Fruit fly (Drosophila melanogaster) whole organism, embryonic: ENCODE data around the gene Fbw5.
A peak's percentile ranks its signal among the peaks of the same experiment; 100 is the strongest.

Experiments used
- Asciz ChIP-seq: fragments of 200-800 bp; sonication (Bioruptor generic); optimal IDR thresholded peaks from 2 replicates; lab custom pipeline; 2017; ENCODE audit warnings: missing biosample characterization, mild to moderate bottlenecking, missing genetic modification characterization, missing genetic modification reagents
- Atf3 ChIP-seq: fragments of 200-800 bp; sonication (Bioruptor generic); optimal IDR thresholded peaks from 3 replicates; lab custom pipeline; 2016; ENCODE audit warnings: missing biosample characterization, missing genetic modification characterization
- Awh ChIP-seq: fragments of 200-800 bp; sonication (Bioruptor generic); IDR thresholded peaks from 2 replicates; pipeline ENCODE4, ENCODE4 v1.3.6; 2022; ENCODE audit warnings: missing biosample characterization, missing genetic modification characterization
- CG10366 ChIP-seq: fragments of 200-800 bp; sonication (Bioruptor generic); IDR thresholded peaks from 2 replicates; pipeline ENCODE4 v1.3.6; 2022; ENCODE audit warnings: missing biosample characterization, missing genetic modification characterization
- CG11085 ChIP-seq: fragments of 200-800 bp; sonication (Bioruptor generic); IDR thresholded peaks from 2 replicates; pipeline ENCODE4 v1.3.6; 2022; ENCODE audit warnings: missing biosample characterization, missing genetic modification characterization
- CG11723 ChIP-seq: fragments of 200-800 bp; sonication (Bioruptor generic); optimal IDR thresholded peaks from 2 replicates; lab custom pipeline; 2017; ENCODE audit warnings: missing biosample characterization, mild to moderate bottlenecking, missing genetic modification characterization
- CG12155 ChIP-seq: fragments of 200-800 bp; sonication (Bioruptor generic); optimal IDR thresholded peaks from 3 replicates; lab custom pipeline; 2016; ENCODE audit warnings: missing biosample characterization, missing genetic modification characterization
- CG14050 ChIP-seq: fragments of 200-800 bp; sonication (Bioruptor generic); IDR thresholded peaks from 3 replicates; pipeline ENCODE4 v1.3.6; 2022; ENCODE audit warnings: missing biosample characterization, missing genetic modification characterization
- CG14965 ChIP-seq: fragments of 200-800 bp; sonication (Bioruptor generic); optimal IDR thresholded peaks from 2 replicates; lab custom pipeline; 2016; ENCODE audit warnings: missing biosample characterization, missing genetic modification characterization, borderline replicate concordance
- CG17186 ChIP-seq: fragments of 200-800 bp; sonication (Bioruptor generic); optimal IDR thresholded peaks from 3 replicates; lab custom pipeline; 2017; ENCODE audit warnings: missing biosample characterization, missing genetic modification reagents, missing genetic modification characterization
- CG1832 ChIP-seq: fragments of 200-800 bp; sonication (Bioruptor generic); optimal IDR thresholded peaks from 2 replicates; lab custom pipeline; 2017; ENCODE audit warnings: missing biosample characterization, mild to moderate bottlenecking, missing genetic modification characterization, inconsistent platforms
- CG18599 ChIP-seq: fragments of 200-800 bp; sonication (Bioruptor generic); optimal IDR thresholded peaks from 3 replicates; lab custom pipeline; 2017; ENCODE audit warnings: missing biosample characterization, missing genetic modification characterization, mild to moderate bottlenecking, moderate library complexity, missing genetic modification reagents
- CG2129 ChIP-seq: fragments of 200-800 bp; sonication (Bioruptor generic); IDR thresholded peaks from 2 replicates; pipeline ENCODE4 v1.3.6; 2022; ENCODE audit warnings: missing biosample characterization, missing genetic modification characterization; ENCODE audit not compliant: partially characterized antibody
- CG30020 ChIP-seq: fragments of 200-800 bp; optimal IDR thresholded peaks from 2 replicates; lab custom pipeline; 2019; ENCODE audit warnings: missing biosample characterization, mild to moderate bottlenecking, missing genetic modification characterization, moderate library complexity
- CG30403 ChIP-seq: fragments of 200-800 bp; sonication (Bioruptor generic); optimal IDR thresholded peaks from 3 replicates; lab custom pipeline; 2016; ENCODE audit warnings: missing biosample characterization, missing genetic modification characterization
- CG31441 ChIP-seq: fragments of 200-800 bp; sonication (Bioruptor generic); IDR thresholded peaks from 2 replicates; pipeline ENCODE4 v1.3.6; 2022; ENCODE audit warnings: missing biosample characterization, missing genetic modification characterization
- CG34376 ChIP-seq: fragments of 200-800 bp; sonication (Bioruptor generic); optimal IDR thresholded peaks from 2 replicates; lab custom pipeline; 2018; ENCODE audit warnings: missing biosample characterization, mild to moderate bottlenecking, missing genetic modification characterization
- CG4404 ChIP-seq: fragments of 200-800 bp; sonication (Bioruptor generic); IDR thresholded peaks from 2 replicates; pipeline ENCODE4 v1.3.6; 2022; ENCODE audit warnings: missing biosample characterization, missing genetic modification characterization
- CG5245 ChIP-seq: fragments of 200-800 bp; sonication (Bioruptor generic); optimal IDR thresholded peaks from 3 replicates; lab custom pipeline; 2016; ENCODE audit warnings: missing biosample characterization, missing genetic modification characterization
- CG7928 ChIP-seq: fragments of 200-800 bp; sonication (Bioruptor generic); optimal IDR thresholded peaks from 2 replicates; lab custom pipeline; 2017; ENCODE audit warnings: missing biosample characterization, mild to moderate bottlenecking, missing genetic modification characterization
- CG7963 ChIP-seq: fragments of 200-800 bp; sonication (Bioruptor generic); IDR thresholded peaks from 3 replicates; pipeline ENCODE4 v1.3.6; 2022; ENCODE audit warnings: missing biosample characterization, missing genetic modification characterization; ENCODE audit not compliant: partially characterized antibody
- Deaf1 ChIP-seq: fragments of 200-800 bp; optimal IDR thresholded peaks from 3 replicates; lab custom pipeline; 2019; ENCODE audit warnings: missing biosample characterization, mild to moderate bottlenecking, missing genetic modification characterization, moderate library complexity
- Dll ChIP-seq: fragments of 200-800 bp; sonication (Bioruptor generic); IDR thresholded peaks from 4 replicates; pipeline ENCODE4 v1.3.6; 2022; ENCODE audit warnings: missing biosample characterization, missing genetic modification characterization; ENCODE audit not compliant: partially characterized antibody
- Fer3 ChIP-seq: fragments of 200-800 bp; sonication (Bioruptor generic); optimal IDR thresholded peaks from 2 replicates; lab custom pipeline; 2018; ENCODE audit warnings: missing biosample characterization, mild to moderate bottlenecking, missing genetic modification characterization, moderate library complexity
- HLHmδ ChIP-seq: fragments of 200-800 bp; sonication (Bioruptor generic); optimal IDR thresholded peaks from 2 replicates; lab custom pipeline; 2018; ENCODE audit warnings: missing biosample characterization, mild to moderate bottlenecking, missing genetic modification characterization, moderate library complexity
- Hr3 ChIP-seq: fragments of 200-800 bp; sonication (Bioruptor generic); optimal IDR thresholded peaks from 3 replicates; lab custom pipeline; 2016; ENCODE audit warnings: missing biosample characterization, missing genetic modification characterization
- Hr78 ChIP-seq, 2 experiments: fragments of 200-800 bp in 1 of 2; fragments of >200 bp in 1 of 2; sonication (Bioruptor generic) in 1 of 2; optimal IDR thresholded peaks; 2 replicates each; lab custom pipeline; 2017 to 2019; ENCODE audit warnings: missing biosample characterization in 2 of 2, missing genetic modification characterization in 2 of 2, mild to moderate bottlenecking in 1 of 2, moderate library complexity in 1 of 2
- Hsf ChIP-seq: fragments of 200-800 bp; sonication (Bioruptor generic); optimal IDR thresholded peaks from 3 replicates; lab custom pipeline; 2016; ENCODE audit warnings: missing biosample characterization, missing genetic modification characterization
- MBD-R2 ChIP-seq: fragments of 200-800 bp; sonication (Bioruptor generic); IDR thresholded peaks from 2 replicates; pipeline ENCODE4 v1.3.6; 2022; ENCODE audit warnings: missing biosample characterization, missing genetic modification characterization
- Max ChIP-seq: fragments of 200-800 bp; sonication (Bioruptor generic); optimal IDR thresholded peaks from 2 replicates; lab custom pipeline; 2016; ENCODE audit warnings: missing biosample characterization, mild to moderate bottlenecking, missing genetic modification characterization
- Oaz ChIP-seq: fragments of 200-800 bp; sonication (Bioruptor generic); IDR thresholded peaks from 2 replicates; pipeline ENCODE4 v1.3.6; 2022; ENCODE audit warnings: missing biosample characterization, missing genetic modification characterization
- Optix ChIP-seq: fragments of 200-800 bp; sonication (Bioruptor generic); IDR thresholded peaks from 3 replicates; pipeline ENCODE4 v1.3.6; 2022; ENCODE audit warnings: missing biosample characterization, missing genetic modification characterization
- Ravus ChIP-seq: fragments of 200-800 bp; sonication (Bioruptor generic); IDR thresholded peaks from 2 replicates; pipeline ENCODE4 v1.3.6; 2022; ENCODE audit warnings: missing biosample characterization, missing genetic modification characterization
- Rx ChIP-seq: fragments of 200-800 bp; sonication (Bioruptor generic); IDR thresholded peaks from 2 replicates; pipeline ENCODE4 v1.3.6; 2022; ENCODE audit warnings: missing biosample characterization, missing genetic modification characterization
- Sox102F ChIP-seq: fragments of 200-800 bp; sonication (Bioruptor generic); optimal IDR thresholded peaks from 2 replicates; lab custom pipeline; 2018; ENCODE audit warnings: missing biosample characterization, mild to moderate bottlenecking, missing genetic modification characterization, moderate library complexity
- Usf ChIP-seq: fragments of 200-800 bp; sonication (Bioruptor generic); optimal IDR thresholded peaks from 2 replicates; lab custom pipeline; 2017; ENCODE audit warnings: missing genotype, missing biosample characterization, missing genetic modification characterization
- Xrp1 ChIP-seq: fragments of 200-800 bp; sonication (Bioruptor generic); IDR thresholded peaks from 2 replicates; pipeline ENCODE4 v1.3.6; 2022; ENCODE audit warnings: missing biosample characterization, missing genetic modification characterization
- cad ChIP-seq: fragments of >200 bp; optimal IDR thresholded peaks from 2 replicates; lab custom pipeline; 2017; ENCODE audit warnings: missing biosample characterization, missing genetic modification characterization
- chif ChIP-seq, 2 experiments: fragments of 200-800 bp; sonication (Bioruptor generic); optimal IDR thresholded peaks; 3 replicates each; lab custom pipeline; 2016; ENCODE audit warnings: missing biosample characterization in 2 of 2, missing genetic modification characterization in 2 of 2
- crol ChIP-seq: fragments of 200-800 bp; sonication (Bioruptor generic); IDR thresholded peaks from 2 replicates; pipeline ENCODE4 v1.3.6; 2022; ENCODE audit warnings: missing biosample characterization, missing genetic modification characterization
- dysf ChIP-seq: fragments of 200-800 bp; sonication (Bioruptor generic); IDR thresholded peaks from 3 replicates; pipeline ENCODE4 v1.3.6; 2022; ENCODE audit warnings: missing biosample characterization, missing genetic modification characterization
- eve ChIP-seq, 2 experiments: fragments of >200 bp; optimal IDR thresholded peaks; 2 replicates each; lab custom pipeline; 2017; ENCODE audit warnings: missing biosample characterization in 2 of 2, missing genetic modification characterization in 2 of 2
- fd64A ChIP-seq: fragments of 200-800 bp; sonication (Bioruptor generic); optimal IDR thresholded peaks from 3 replicates; lab custom pipeline; 2018; ENCODE audit warnings: missing biosample characterization, mild to moderate bottlenecking, missing genetic modification characterization
- grau ChIP-seq: fragments of 200-800 bp; optimal IDR thresholded peaks from 3 replicates; lab custom pipeline; 2019; ENCODE audit warnings: missing biosample characterization, mild to moderate bottlenecking, missing genetic modification characterization, moderate library complexity
- jing ChIP-seq: fragments of 200-800 bp; sonication (Bioruptor generic); optimal IDR thresholded peaks from 2 replicates; lab custom pipeline; 2018; ENCODE audit warnings: missing biosample characterization, mild to moderate bottlenecking, missing genetic modification characterization
- kay ChIP-seq: fragments of 200-800 bp; sonication (Bioruptor generic); optimal IDR thresholded peaks from 2 replicates; lab custom pipeline; 2016; ENCODE audit warnings: missing biosample characterization, missing genetic modification characterization
- lmd ChIP-seq: fragments of 200-800 bp; sonication (Bioruptor generic); IDR thresholded peaks from 2 replicates; pipeline ENCODE4 v1.3.6; 2022; ENCODE audit warnings: missing biosample characterization, missing genetic modification characterization
- mirr ChIP-seq: fragments of 200-800 bp; sonication (Bioruptor generic); optimal IDR thresholded peaks from 3 replicates; lab custom pipeline; 2018; ENCODE audit warnings: missing biosample characterization, mild to moderate bottlenecking, missing genetic modification characterization
- sim ChIP-seq: fragments of 200-800 bp; sonication (Bioruptor generic); IDR thresholded peaks from 2 replicates; pipeline ENCODE4 v1.3.6; 2022; ENCODE audit warnings: missing biosample characterization, missing genetic modification characterization
- sr ChIP-seq: fragments of 200-800 bp; sonication (Bioruptor generic); IDR thresholded peaks from 3 replicates; pipeline ENCODE4 v1.3.6; 2022; ENCODE audit warnings: missing biosample characterization, missing genetic modification characterization
- ssp ChIP-seq: fragments of 200-800 bp; sonication (Bioruptor generic); IDR thresholded peaks from 2 replicates; pipeline ENCODE4 v1.3.6; 2022; ENCODE audit warnings: missing biosample characterization, missing genetic modification characterization
- twi ChIP-seq: fragments of 200-800 bp; optimal IDR thresholded peaks from 2 replicates; lab custom pipeline; 2019; ENCODE audit warnings: missing biosample characterization, mild to moderate bottlenecking, missing genetic modification characterization, moderate library complexity

Fbw5 gene

DNA sequence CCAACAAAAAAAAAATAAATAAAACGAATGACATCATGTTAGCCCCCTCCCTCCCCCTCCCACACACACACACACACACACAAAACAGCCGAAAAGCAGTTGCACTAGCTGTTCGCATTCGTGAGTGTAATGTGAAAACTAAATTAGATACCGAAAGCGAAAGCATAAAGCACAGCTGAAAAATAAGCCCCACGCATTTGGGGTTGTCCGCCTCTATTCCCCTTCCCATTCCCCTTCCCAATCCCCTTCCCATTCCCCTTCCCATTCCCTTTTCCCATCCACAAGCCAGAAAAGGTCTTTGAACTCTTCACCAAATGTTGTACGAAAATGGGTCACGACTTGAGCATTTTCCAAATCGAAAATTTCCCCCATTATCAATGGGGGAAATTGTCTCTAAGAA is 9.6 kb upstream of the Fbw5 start (continued):
- TF ChIP-seq Sox102F (GFP tag; lab: Kevin White, UChicago) (no peak), CG14050 (GFP tag; lab: Robert Waterston, UW) (no peak), Xrp1 (GFP tag; lab: Robert Waterston, UW) (no peak), CG4404 (GFP tag; lab: Robert Waterston, UW) (no peak), Deaf1 (tag; lab: Kevin White, UChicago) (peak; percentile 48), Oaz (GFP tag; lab: Robert Waterston, UW) (no peak), CG31441 (GFP tag; lab: Robert Waterston, UW) (no peak), CG30020 (tag; lab: Kevin White, UChicago) (no peak), Awh (GFP tag; lab: Robert Waterston, UW) (no peak), kay (GFP tag; lab: Kevin White, UChicago) (no peak), chif (GFP tag; optimal IDR thresholded peaks at IDR 0.05; lab: Kevin White, UChicago) (no peak), CG7928 (GFP tag; lab: Kevin White, UChicago) (no peak), Rx (no peak), Atf3 (GFP tag; lab: Kevin White, UChicago) (peak; percentile 0), fd64A (GFP tag; lab: Kevin White, UChicago) (peak; percentile 2), CG11723 (GFP tag; lab: Kevin White, UChicago) (no peak), CG12155 (GFP tag; lab: Kevin White, UChicago) (no peak), twi (tag; lab: Kevin White, UChicago) (no peak), CG18599 (GFP tag; lab: Kevin White, UChicago) (peak; percentile 28), Hsf (GFP tag; lab: Kevin White, UChicago) (no peak), CG10366 (GFP tag; lab: Robert Waterston, UW) (no peak), lmd (GFP tag; lab: Robert Waterston, UW) (no peak), Hr3 (GFP tag; lab: Kevin White, UChicago) (peak; percentile 43), Hr78 (GFP tag; optimal IDR thresholded peaks at IDR 0.05; lab: Kevin White, UChicago) (peak in 1 of 2 experiments; percentile 19), CG11085 (GFP tag; lab: Robert Waterston, UW) (no peak), CG14965 (GFP tag; lab: Kevin White, UChicago) (no peak), CG30403 (GFP tag; lab: Kevin White, UChicago) (no peak), sim (no peak), eve (GFP tag; optimal IDR thresholded peaks at IDR 0.05; lab: Kevin White, UChicago) (no peak), CG17186 (GFP tag; lab: Kevin White, UChicago) (no peak), Ravus (GFP tag; lab: Robert Waterston, UW) (no peak), grau (tag; lab: Kevin White, UChicago) (no peak), CG5245 (no peak), dysf (GFP tag; lab: Robert Waterston, UW) (no peak), Fer3 (no peak), Usf (GFP tag; lab: Kevin White, UChicago) (no peak), Asciz (GFP tag; lab: Kevin White, UChicago) (no peak), mirr (no peak), CG2129 (no peak), ssp (GFP tag; lab: Robert Waterston, UW) (no peak), cad (no peak), HLHmδ (no peak), Dll (GFP tag; lab: Robert Waterston, UW) (0 out of 4 replicates have a peak, but pooled peaks have one; percentile 13), MBD-R2 (GFP tag; lab: Robert Waterston, UW) (no peak), Max (no peak), CG1832 (GFP tag; lab: Kevin White, UChicago) (no peak), Optix (GFP tag; lab: Robert Waterston, UW) (no peak), CG34376 (GFP tag; lab: Kevin White, UChicago) (no peak), CG7963 (GFP tag; lab: Robert Waterston, UW) (no peak), sr (GFP tag; lab: Robert Waterston, UW) (peak; percentile 66; the same call in 2 of the 3 replicates), jing (GFP tag; lab: Kevin White, UChicago) (no peak), crol (GFP tag; lab: Robert Waterston, UW) (peak; percentile 98)
